Worm (Caenorhabditis elegans) whole organism, early embryonic: ENCODE results near the gene Y80D3A.8.

Source experiments
- aly-1 ChIP-seq: sonication (generic microtip); optimal IDR thresholded peaks from 2 replicates; lab custom pipeline; 2016; ENCODE audit warnings: missing genetic modification characterization, missing compliant biosample characterization
- ama-1 ChIP-seq: fragments of 150-350 bp; optimal IDR thresholded peaks from 2 replicates; lab custom pipeline; 2014
- ceh-36 ChIP-seq: sonication (generic microtip); optimal IDR thresholded peaks from 2 replicates; lab custom pipeline; 2016; ENCODE audit warnings: missing genetic modification characterization, inconsistent platforms, missing compliant biosample characterization
- flt-1 ChIP-seq: fragments of 200-800 bp; sonication (Bioruptor generic); IDR thresholded peaks from 2 replicates; pipeline ENCODE4 v1.3.6; 2022; ENCODE audit warnings: missing genetic modification characterization, missing compliant biosample characterization
- hmg-4 ChIP-seq: fragments of 200-800 bp; sonication (Bioruptor generic); optimal IDR thresholded peaks from 2 replicates; lab custom pipeline; 2018; ENCODE audit warnings: mild to moderate bottlenecking, missing genetic modification characterization, missing compliant biosample characterization
- pes-1 ChIP-seq: fragments of 200-800 bp; sonication (Bioruptor generic); IDR thresholded peaks from 2 replicates; pipeline ENCODE4 v1.3.6; 2022; ENCODE audit warnings: missing genetic modification reagents, missing genetic modification characterization, missing compliant biosample characterization

DNA sequence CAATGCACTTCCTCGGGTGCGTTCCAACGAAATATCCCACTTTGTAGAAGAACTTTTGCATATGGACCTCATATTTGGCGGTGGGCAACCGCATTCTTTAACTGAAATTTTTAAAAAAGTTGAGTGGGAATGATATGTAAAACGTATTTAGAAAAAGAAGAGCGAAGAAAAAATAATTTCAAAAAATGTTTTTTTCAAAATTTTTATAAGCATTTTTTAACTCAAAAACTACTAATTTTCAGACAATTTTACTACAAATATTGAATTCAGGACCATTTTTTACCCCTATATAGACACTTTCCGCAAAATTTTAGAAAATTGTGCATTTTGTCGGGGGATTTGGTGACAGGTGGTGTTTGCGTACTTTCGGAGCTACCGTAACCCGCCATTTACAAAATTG is 9.2 kb upstream of the Y80D3A.8 start, which contains the start of gene ptr-22:
- TF ChIP-seq ceh-36 (no peak), aly-1 (tag; lab: Kevin White, UChicago) (no peak), hmg-4 (GFP tag; lab: Kevin White, UChicago) (no peak), flt-1 (no peak), ama-1 (no peak), pes-1 (no peak)
